Worm (Caenorhabditis elegans): Measurements from ENCODE around the gene F46G10.1.

F46G10.1 gene

ce11 chrX:13274102-13274501 is 37.5 kb downstream of the F46G10.1 start, which contains the start of gene cyp-14A3:
Gene cyp-14A3 (minus strand): TSS chrX:13274202.
- TF ChIP-seq lin-39 (tag; optimal IDR thresholded peaks at IDR 0.05) (no peak), ZK546.5 (tag; optimal IDR thresholded peaks at IDR 0.05) (no peak), nhr-129 (tag; optimal IDR thresholded peaks at IDR 0.05) (no peak)

ce11 chrX:13269586-13269985 is 42.0 kb downstream of the F46G10.1 start, which contains the start of gene cyp-14A2:
Gene cyp-14A2 (minus strand): TSS chrX:13269686.
- no peak for TF ChIP-seq fos-1 (tag; optimal IDR thresholded peaks at IDR 0.05)
- TF ChIP-seq elt-1 (tag; optimal IDR thresholded peaks at IDR 0.05) = no peak
- TF ChIP-seq R02D3.7 (tag; optimal IDR thresholded peaks at IDR 0.05) = no peak

ce11 chrX:13267230-13267629 is 44.3 kb downstream of the F46G10.1 start, which contains the start of gene cyp-14A1:
Gene cyp-14A1 (minus strand): TSS chrX:13267355.
- TF ChIP-seq nhr-129 (tag; optimal IDR thresholded peaks at IDR 0.05) = peak; percentile 74
- no peak for TF ChIP-seq nhr-23 (tag; optimal IDR thresholded peaks at IDR 0.05)
- TF ChIP-seq ztf-11 (tag; optimal IDR thresholded peaks at IDR 0.05) = no peak

ce11 chrX:13264550-13264949 is 47.0 kb downstream of the F46G10.1 start:
- TF ChIP-seq lin-13 (GFP tag; optimal IDR thresholded peaks at IDR 0.05) (no peak), lin-11 (tag; optimal IDR thresholded peaks at IDR 0.05) (peak; percentile 28), unc-55 (GFP tag; optimal IDR thresholded peaks at IDR 0.05) (peak; percentile 66), sma-3 (GFP tag; optimal IDR thresholded peaks at IDR 0.05) (peak; percentile 30), sem-4 (tag; optimal IDR thresholded peaks at IDR 0.05) (peak; percentile 16), crh-2 (tag; optimal IDR thresholded peaks at IDR 0.05) (peak; percentile 36), egl-27 (tag; optimal IDR thresholded peaks at IDR 0.05) (no peak), ztf-11 (tag; optimal IDR thresholded peaks at IDR 0.05) (no peak), nhr-129 (tag; optimal IDR thresholded peaks at IDR 0.05) (peak; percentile 83), fos-1 (tag; optimal IDR thresholded peaks at IDR 0.05) (peak; percentile 19), zag-1 (tag; optimal IDR thresholded peaks at IDR 0.05) (peak; percentile 45), F13H6.1 (tag; optimal IDR thresholded peaks at IDR 0.05) (peak; percentile 65), peb-1 (tag; optimal IDR thresholded peaks at IDR 0.05) (no peak), C34F6.9 (tag; optimal IDR thresholded peaks at IDR 0.05) (peak; percentile 36), mdl-1 (tag; optimal IDR thresholded peaks at IDR 0.05) (no peak), sma-9 (GFP tag; optimal IDR thresholded peaks at IDR 0.05) (peak; percentile 68), sma-9 (tag; optimal IDR thresholded peaks at IDR 0.05) (no peak), Y55F3AM.14 (GFP tag; optimal IDR thresholded peaks at IDR 0.05) (peak; percentile 23), ztf-4 (tag; optimal IDR thresholded peaks at IDR 0.05) (peak; percentile 35), nhr-21 (tag; optimal IDR thresholded peaks at IDR 0.05) (peak; percentile 42), lsy-2 (tag; optimal IDR thresholded peaks at IDR 0.05) (peak in 1 of 2 experiments; percentile 36), ceh-16 (tag; optimal IDR thresholded peaks at IDR 0.05) (peak; percentile 31), nhr-23 (tag; optimal IDR thresholded peaks at IDR 0.05) (no peak), gmeb-1 (tag; optimal IDR thresholded peaks at IDR 0.05) (peak; percentile 19)

ce11 chrX:13262195-13262594 is 49.4 kb downstream of the F46G10.1 start, which contains the start of gene K09A11.1:
Gene K09A11.1 (plus strand): TSS chrX:13262495.
- TF ChIP-seq unc-62 (GFP tag; optimal IDR thresholded peaks at IDR 0.05) (no peak), sma-9 (GFP tag; optimal IDR thresholded peaks at IDR 0.05) (no peak), sma-9 (tag; optimal IDR thresholded peaks at IDR 0.05) (no peak), snpc-4 (tag; optimal IDR thresholded peaks at IDR 0.05) (no peak), mdl-1 (tag; optimal IDR thresholded peaks at IDR 0.05) (no peak), aly-2 (tag; optimal IDR thresholded peaks at IDR 0.05) (no peak), gmeb-1 (tag; optimal IDR thresholded peaks at IDR 0.05) (no peak), lsy-2 (tag; optimal IDR thresholded peaks at IDR 0.05) (no peak), nhr-25 (tag; optimal IDR thresholded peaks at IDR 0.05) (no peak), C34F6.9 (tag; optimal IDR thresholded peaks at IDR 0.05) (no peak), R02D3.7 (tag; optimal IDR thresholded peaks at IDR 0.05) (no peak), ceh-82 (tag; optimal IDR thresholded peaks at IDR 0.05) (no peak)

- TF ChIP-seq crh-2 (tag; optimal IDR thresholded peaks at IDR 0.05) = peak; percentile 2
Measured at ce11 chrX:13261037-13261592, 50.4 kb downstream of the F46G10.1 start.

Measured in whole organism, L2 larva.